Fruit fly (Drosophila melanogaster): Measurements from ENCODE around the gene LPCAT.

LPCAT gene

dm6 chrX:9584104-9584947 is 4.5 kb upstream of the LPCAT start:
- TF ChIP-seq EcR (GFP tag; optimal IDR thresholded peaks at IDR 0.05) (peak; percentile 89), CG4496 (GFP tag; IDR thresholded peaks at IDR 0.05) (peak; percentile 56; the same call in 2 of the 3 replicates), CG13204 (GFP tag; optimal IDR thresholded peaks at IDR 0.05) (no peak), CG8159 (tag; optimal IDR thresholded peaks at IDR 0.05) (peak; percentile 70), CG14655 (GFP tag; optimal IDR thresholded peaks at IDR 0.05) (peak; percentile 51), CG9948 (tag; optimal IDR thresholded peaks at IDR 0.05) (peak; percentile 69), D1 (tag; optimal IDR thresholded peaks at IDR 0.05) (no peak), CG32121 (GFP tag; IDR thresholded peaks at IDR 0.05) (peak; percentile 62; the same call in 1 of the 2 replicates), fd96Ca (GFP tag; IDR thresholded peaks at IDR 0.05) (peak; percentile 54), CG17806 (tag; optimal IDR thresholded peaks at IDR 0.05) (peak; percentile 36), CG34367 (tag; optimal IDR thresholded peaks at IDR 0.05) (peak; percentile 54), CG12605 (GFP tag; IDR thresholded peaks at IDR 0.05) (peak; percentile 50; the same call in 1 of the 2 replicates), Ets98B (GFP tag; IDR thresholded peaks at IDR 0.05) (peak; percentile 70), Snoo (tag; optimal IDR thresholded peaks at IDR 0.05) (no peak), Pif1B (GFP tag; optimal IDR thresholded peaks at IDR 0.05) (peak; percentile 6), CG10348 (GFP tag; IDR thresholded peaks at IDR 0.05) (no peak), CG15710 (tag; optimal IDR thresholded peaks at IDR 0.05) (peak; percentile 55), rn (GFP tag; IDR thresholded peaks at IDR 0.05) (no peak), Pif1A (GFP tag; optimal IDR thresholded peaks at IDR 0.05) (no peak), CG8301 (tag; optimal IDR thresholded peaks at IDR 0.05) (no peak), gl (tag; optimal IDR thresholded peaks at IDR 0.05) (no peak)

- TF ChIP-seq Pif1B (GFP tag; optimal IDR thresholded peaks at IDR 0.05): peak; percentile 90
- TF ChIP-seq CG17806 (tag; optimal IDR thresholded peaks at IDR 0.05): peak; percentile 93
- TF ChIP-seq CG9948 (tag; optimal IDR thresholded peaks at IDR 0.05): peak; percentile 96
- TF ChIP-seq fd96Ca (GFP tag; IDR thresholded peaks at IDR 0.05): peak; percentile 95
- TF ChIP-seq CG14655 (GFP tag; optimal IDR thresholded peaks at IDR 0.05): peak; percentile 98
- TF ChIP-seq Pif1A (GFP tag; optimal IDR thresholded peaks at IDR 0.05): peak; percentile 88
- TF ChIP-seq CG12605 (GFP tag; IDR thresholded peaks at IDR 0.05): peak; percentile 93
- peak; percentile 93 for TF ChIP-seq Ets98B (GFP tag; IDR thresholded peaks at IDR 0.05)
- TF ChIP-seq rn (GFP tag; IDR thresholded peaks at IDR 0.05): peak; percentile 89
- TF ChIP-seq EcR (GFP tag; optimal IDR thresholded peaks at IDR 0.05): peak; percentile 62
- peak; percentile 95 for TF ChIP-seq CG34367 (tag; optimal IDR thresholded peaks at IDR 0.05)
- peak; percentile 97 for TF ChIP-seq CG4496 (GFP tag; IDR thresholded peaks at IDR 0.05)
- TF ChIP-seq Snoo (tag; optimal IDR thresholded peaks at IDR 0.05): peak; percentile 80
- TF ChIP-seq CG32121 (GFP tag; IDR thresholded peaks at IDR 0.05): peak; percentile 94
- TF ChIP-seq CG8301 (tag; optimal IDR thresholded peaks at IDR 0.05): peak; percentile 96
- peak; percentile 78 for TF ChIP-seq CG13204 (GFP tag; optimal IDR thresholded peaks at IDR 0.05)
- peak; percentile 95 for TF ChIP-seq CG15710 (tag; optimal IDR thresholded peaks at IDR 0.05)
- peak; percentile 86 for TF ChIP-seq gl (tag; optimal IDR thresholded peaks at IDR 0.05)
- peak; percentile 55 for TF ChIP-seq D1 (tag; optimal IDR thresholded peaks at IDR 0.05)
- peak; percentile 57; the same call in 1 of the 2 replicates for TF ChIP-seq CG10348 (GFP tag; IDR thresholded peaks at IDR 0.05)
- TF ChIP-seq CG8159 (tag; optimal IDR thresholded peaks at IDR 0.05): peak; percentile 95
These were observed 3.8 kb upstream of the LPCAT start for dm6 chrX:9583440-9584103.

- TF ChIP-seq CG13204 (GFP tag; optimal IDR thresholded peaks at IDR 0.05) (no peak), CG8301 (tag; optimal IDR thresholded peaks at IDR 0.05) (peak; percentile 73), CG14655 (GFP tag; optimal IDR thresholded peaks at IDR 0.05) (peak; percentile 82), Ets98B (GFP tag; IDR thresholded peaks at IDR 0.05) (peak; percentile 21; the same call in 1 of the 2 replicates), fd96Ca (GFP tag; IDR thresholded peaks at IDR 0.05) (no peak), gl (tag; optimal IDR thresholded peaks at IDR 0.05) (peak; percentile 28), CG4496 (GFP tag; IDR thresholded peaks at IDR 0.05) (peak; percentile 49; the same call in 1 of the 3 replicates), CG32121 (GFP tag; IDR thresholded peaks at IDR 0.05) (0 out of 2 replicates have a peak, but pooled peaks have one; percentile 20), CG17806 (tag; optimal IDR thresholded peaks at IDR 0.05) (peak; percentile 63), rn (GFP tag; IDR thresholded peaks at IDR 0.05) (no peak), CG15710 (tag; optimal IDR thresholded peaks at IDR 0.05) (peak; percentile 69), D1 (tag; optimal IDR thresholded peaks at IDR 0.05) (no peak), CG34367 (tag; optimal IDR thresholded peaks at IDR 0.05) (peak; percentile 68), CG8159 (tag; optimal IDR thresholded peaks at IDR 0.05) (peak; percentile 82), CG12605 (GFP tag; IDR thresholded peaks at IDR 0.05) (no peak), CG10348 (GFP tag; IDR thresholded peaks at IDR 0.05) (no peak), CG9948 (tag; optimal IDR thresholded peaks at IDR 0.05) (peak; percentile 69), Pif1A (GFP tag; optimal IDR thresholded peaks at IDR 0.05) (peak; percentile 34), EcR (GFP tag; optimal IDR thresholded peaks at IDR 0.05) (no peak), Pif1B (GFP tag; optimal IDR thresholded peaks at IDR 0.05) (peak; percentile 27), Snoo (tag; optimal IDR thresholded peaks at IDR 0.05) (peak; percentile 53)
These were observed 3.0 kb upstream of the LPCAT start for dm6 chrX:9582659-9583317.

dm6 chrX:9581869-9582268 is 2.1 kb upstream of the LPCAT start:
- TF ChIP-seq CG4496 (GFP tag; IDR thresholded peaks at IDR 0.05) (0 out of 3 replicates have a peak, but pooled peaks have one; percentile 8), Snoo (tag; optimal IDR thresholded peaks at IDR 0.05) (peak; percentile 6), CG13204 (GFP tag; optimal IDR thresholded peaks at IDR 0.05) (peak; percentile 6), EcR (GFP tag; optimal IDR thresholded peaks at IDR 0.05) (peak; percentile 79), Pif1A (GFP tag; optimal IDR thresholded peaks at IDR 0.05) (no peak), Ets98B (GFP tag; IDR thresholded peaks at IDR 0.05) (no peak)
